Worm (Caenorhabditis elegans) whole organism, young adult: ENCODE data around the gene metl-1.

Experiments
- T07F8.4 ChIP-seq: sonication (generic microtip); optimal IDR thresholded peaks from 2 replicates; lab custom pipeline; 2016; ENCODE audit warnings: mild to moderate bottlenecking, missing genetic modification characterization, moderate library complexity, missing compliant biosample characterization
- ama-1 ChIP-seq, 3 experiments: fragments of 150-350 bp in 1 of 3; sonication (generic microtip) in 2 of 3; optimal IDR thresholded peaks; 2 replicates each; lab custom pipeline; 2014 to 2018; ENCODE audit warnings: missing biosample characterization in 2 of 3, missing genetic modification characterization in 2 of 3, missing genetic modification reagents in 2 of 3
- efl-1 ChIP-seq: fragments of 150-350 bp; optimal IDR thresholded peaks from 2 replicates; lab custom pipeline; 2014; ENCODE audit warnings: missing biosample characterization, missing genetic modification reagents, missing genetic modification characterization
- ekl-4 ChIP-seq: fragments of 200-800 bp; sonication (Bioruptor generic); IDR thresholded peaks from 2 replicates; pipeline ENCODE4 v1.3.6; 2022; ENCODE audit warnings: missing genetic modification reagents, missing genetic modification characterization, missing compliant biosample characterization
- ets-4 ChIP-seq: fragments of 200-800 bp; sonication (Bioruptor generic); optimal IDR thresholded peaks from 2 replicates; lab custom pipeline; 2018; ENCODE audit warnings: mild to moderate bottlenecking, missing genetic modification characterization, missing compliant biosample characterization
- hrde-1 ChIP-seq: sonication (generic microtip); optimal IDR thresholded peaks from 2 replicates; lab custom pipeline; 2016; ENCODE audit warnings: missing genetic modification characterization, mild to moderate bottlenecking, missing compliant biosample characterization, moderate library complexity, missing genotype, missing genetic modification reagents, borderline replicate concordance
- let-526 ChIP-seq: fragments of 200-800 bp; sonication (Bioruptor generic); IDR thresholded peaks from 2 replicates; pipeline ENCODE4 v1.3.6; 2022; ENCODE audit warnings: missing genetic modification reagents, missing genetic modification characterization, missing compliant biosample characterization
- let-607 ChIP-seq, 2 experiments: fragments of 200-800 bp in 1 of 2; sonication (Bioruptor generic) in 1 of 2; sonication (generic microtip) in 1 of 2; optimal IDR thresholded peaks; 2 replicates each; lab custom pipeline; 2016 to 2018; ENCODE audit warnings: mild to moderate bottlenecking in 2 of 2, missing compliant biosample characterization in 2 of 2, missing genetic modification characterization in 2 of 2, moderate library complexity in 2 of 2, missing genotype in 1 of 2
- nfyb-1 ChIP-seq: fragments of 200-800 bp; sonication (Bioruptor generic); IDR thresholded peaks from 2 replicates; pipeline ENCODE4 v1.3.6; 2022; ENCODE audit warnings: missing genetic modification reagents, missing genetic modification characterization, missing compliant biosample characterization
- nhr-90 ChIP-seq: sonication (generic microtip); optimal IDR thresholded peaks from 2 replicates; lab custom pipeline; 2016; ENCODE audit warnings: missing genotype, mild to moderate bottlenecking, missing genetic modification characterization, missing compliant biosample characterization
- snpc-1.3 ChIP-seq: sonication (generic microtip); optimal IDR thresholded peaks from 2 replicates; lab custom pipeline; 2017; ENCODE audit warnings: missing genetic modification characterization, mild to moderate bottlenecking, missing compliant biosample characterization, antibody characterized with exemption, moderate library complexity, missing genotype, missing genetic modification reagents; ENCODE audit not compliant: insufficient read depth
- sptf-2 ChIP-seq: fragments of 200-800 bp; sonication (Bioruptor generic); optimal IDR thresholded peaks from 2 replicates; lab custom pipeline; 2018; ENCODE audit warnings: mild to moderate bottlenecking, missing genetic modification characterization, missing compliant biosample characterization
- zfh-2 ChIP-seq: fragments of 200-800 bp; sonication (Bioruptor generic); conservative IDR thresholded peaks from 2 replicates; pipeline ENCODE4 v1.3.6; 2022; ENCODE audit warnings: missing genetic modification reagents, missing genetic modification characterization, missing compliant biosample characterization
- ztf-22 ChIP-seq: fragments of 200-800 bp; sonication (Bioruptor generic); optimal IDR thresholded peaks from 2 replicates; lab custom pipeline; 2018; ENCODE audit warnings: mild to moderate bottlenecking, missing genetic modification characterization, moderate library complexity, missing compliant biosample characterization

ce11 chrII:11501956-11502355 is 28.6 kb upstream of the metl-1 start:
- TF ChIP-seq let-607 (tag; optimal IDR thresholded peaks at IDR 0.05; lab: Kevin White, UChicago) (no peak), ekl-4 (GFP tag; lab: Robert Waterston, UW) (no peak), efl-1 (GFP tag; lab: Kevin White, UChicago) (no peak), nhr-90 (no peak), hrde-1 (no peak), nfyb-1 (GFP tag; lab: Robert Waterston, UW) (no peak), let-526 (GFP tag; lab: Robert Waterston, UW) (no peak), T07F8.4 (tag; lab: Kevin White, UChicago) (no peak), ama-1 (optimal IDR thresholded peaks at IDR 0.05; lab: Kevin White, UChicago) (no peak), ama-1 (GFP tag; optimal IDR thresholded peaks at IDR 0.05; lab: Kevin White, UChicago) (no peak), snpc-1.3 (tag; lab: Kevin White, UChicago) (no peak), zfh-2 (no peak), sptf-2 (GFP tag; lab: Kevin White, UChicago) (no peak), ztf-22 (GFP tag; lab: Kevin White, UChicago) (no peak), ets-4 (GFP tag; lab: Kevin White, UChicago) (no peak)
